Worm (Caenorhabditis elegans): Measurements from ENCODE around the gene srz-67.

DNA sequence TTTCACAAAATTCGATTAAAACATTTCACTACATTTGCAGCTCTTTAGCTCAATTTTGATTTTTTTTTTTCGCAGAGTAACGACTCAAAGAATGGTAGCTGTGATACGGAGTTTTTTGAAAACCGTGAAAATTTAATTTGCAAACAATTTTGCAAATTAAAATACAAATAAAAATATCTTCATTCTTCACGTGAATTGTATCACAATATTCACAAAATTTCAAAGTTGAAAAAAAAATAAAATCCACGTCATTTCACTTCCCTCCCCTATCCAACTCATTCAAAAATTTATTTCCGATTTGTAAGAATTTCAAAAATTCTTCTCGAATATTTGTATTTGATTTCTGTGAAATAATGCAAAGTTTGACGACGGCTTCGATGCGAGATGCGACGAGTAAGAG, 41.7 kb upstream of the srz-67 start, which contains the start of gene wht-4:
- TF ChIP-seq unc-62 (GFP tag; optimal IDR thresholded peaks at IDR 0.05) (no peak), tbx-2 (tag; optimal IDR thresholded peaks at IDR 0.05) (no peak), mdl-1 (tag; optimal IDR thresholded peaks at IDR 0.05) (no peak), lin-39 (tag; optimal IDR thresholded peaks at IDR 0.05) (no peak), nhr-237 (tag; optimal IDR thresholded peaks at IDR 0.05) (no peak), nhr-25 (tag; optimal IDR thresholded peaks at IDR 0.05) (no peak), ztf-4 (tag; optimal IDR thresholded peaks at IDR 0.05) (no peak), nhr-67 (tag; optimal IDR thresholded peaks at IDR 0.05) (no peak), zag-1 (tag; optimal IDR thresholded peaks at IDR 0.05) (no peak)

All from whole organism, L3 larva.